Fruit fly (Drosophila melanogaster) whole organism, adult: Measurements from ENCODE around the gene hoip.
A peak's percentile ranks its signal among the peaks of the same experiment; 100 is the strongest.

Source experiments
- CG11617 ChIP-seq: fragments of 200-800 bp; sonication (Bioruptor generic); optimal IDR thresholded peaks from 2 replicates; lab custom pipeline; 2017; ENCODE audit warnings: mild to moderate bottlenecking, missing biosample characterization, missing genetic modification reagents, missing genetic modification characterization
- CG12768 ChIP-seq: fragments of 200-800 bp; sonication (Bioruptor generic); optimal IDR thresholded peaks from 2 replicates; lab custom pipeline; 2017; ENCODE audit warnings: missing biosample characterization, missing genetic modification characterization, mild to moderate bottlenecking, moderate library complexity, missing genetic modification reagents
- CG14711 ChIP-seq: fragments of 200-800 bp; sonication (Bioruptor generic); optimal IDR thresholded peaks from 2 replicates; lab custom pipeline; 2018; ENCODE audit warnings: missing biosample characterization, mild to moderate bottlenecking, missing genetic modification characterization, moderate library complexity
- CG33017 ChIP-seq: fragments of 200-800 bp; sonication (Bioruptor generic); optimal IDR thresholded peaks from 2 replicates; lab custom pipeline; 2018; ENCODE audit warnings: missing biosample characterization, mild to moderate bottlenecking, missing genetic modification characterization, moderate library complexity
- CG5204 ChIP-seq: fragments of 200-800 bp; sonication (Bioruptor generic); optimal IDR thresholded peaks from 2 replicates; lab custom pipeline; 2016; ENCODE audit warnings: missing biosample characterization, missing genetic modification characterization
- CG7045 ChIP-seq: fragments of 200-800 bp; sonication (Bioruptor generic); optimal IDR thresholded peaks from 2 replicates; lab custom pipeline; 2017; ENCODE audit warnings: missing biosample characterization, mild to moderate bottlenecking, missing genetic modification characterization
- CG7101 ChIP-seq: fragments of 200-800 bp; sonication (Bioruptor generic); optimal IDR thresholded peaks from 2 replicates; lab custom pipeline; 2018; ENCODE audit warnings: missing biosample characterization, mild to moderate bottlenecking, missing genetic modification characterization, moderate library complexity
- Clk ChIP-seq: fragments of 200-800 bp; sonication (Bioruptor generic); optimal IDR thresholded peaks from 2 replicates; lab custom pipeline; 2017; ENCODE audit warnings: missing biosample characterization, missing genetic modification characterization
- Crg-1 ChIP-seq: fragments of 200-800 bp; sonication (Bioruptor generic); optimal IDR thresholded peaks from 2 replicates; lab custom pipeline; 2016; ENCODE audit warnings: missing biosample characterization, missing genetic modification characterization
- Hr96 ChIP-seq: fragments of 200-800 bp; sonication (Bioruptor generic); optimal IDR thresholded peaks from 2 replicates; lab custom pipeline; 2016; ENCODE audit warnings: missing biosample characterization, missing genetic modification characterization
- Mnt ChIP-seq: fragments of 200-800 bp; sonication (Bioruptor generic); optimal IDR thresholded peaks from 2 replicates; lab custom pipeline; 2016; ENCODE audit warnings: missing biosample characterization, mild to moderate bottlenecking, missing genetic modification characterization
- bab1 ChIP-seq: fragments of 200-800 bp; sonication (Bioruptor generic); optimal IDR thresholded peaks from 3 replicates; lab custom pipeline; 2019; ENCODE audit warnings: missing biosample characterization, mild to moderate bottlenecking, missing genetic modification characterization, moderate library complexity
- cic ChIP-seq: fragments of 200-800 bp; sonication (Bioruptor generic); optimal IDR thresholded peaks from 2 replicates; lab custom pipeline; 2017; ENCODE audit warnings: missing biosample characterization, mild to moderate bottlenecking, missing genetic modification characterization, moderate library complexity
- cnc ChIP-seq, 2 experiments: fragments of >200 bp; optimal IDR thresholded peaks; 2 replicates each; lab custom pipeline; 2017
- kay ChIP-seq: fragments of 200-800 bp; sonication (Bioruptor generic); peaks from one replicate; lab custom pipeline; 2016; ENCODE audit warnings: missing biosample characterization, missing genetic modification characterization, borderline replicate concordance
- ovo ChIP-seq: fragments of 200-800 bp; sonication (Bioruptor generic); optimal IDR thresholded peaks from 2 replicates; lab custom pipeline; 2016; ENCODE audit warnings: missing biosample characterization, missing genetic modification characterization
- pad ChIP-seq: fragments of 200-800 bp; sonication (Bioruptor generic); optimal IDR thresholded peaks from 3 replicates; lab custom pipeline; 2017; ENCODE audit warnings: missing biosample characterization, missing genetic modification characterization, mild to moderate bottlenecking, moderate library complexity, missing genetic modification reagents
- tj ChIP-seq: fragments of 200-800 bp; sonication (Bioruptor generic); optimal IDR thresholded peaks from 3 replicates; lab custom pipeline; 2017; ENCODE audit warnings: missing biosample characterization, mild to moderate bottlenecking, missing genetic modification characterization, moderate library complexity
- toe ChIP-seq: fragments of 200-800 bp; sonication (Bioruptor generic); optimal IDR thresholded peaks from 2 replicates; lab custom pipeline; 2016; ENCODE audit warnings: missing biosample characterization, missing genetic modification characterization

hoip gene

dm6 chr2L:9705291-9705690, 5.7 kb downstream of the hoip start:
- TF ChIP-seq Hr96 (GFP tag; lab: Kevin White, UChicago): no peak
- TF ChIP-seq pad (GFP tag; lab: Kevin White, UChicago): no peak
- no peak for TF ChIP-seq CG5204
- TF ChIP-seq CG7045: no peak
- no peak for TF ChIP-seq bab1 (GFP tag; lab: Kevin White, UChicago)
- TF ChIP-seq Crg-1 (GFP tag; lab: Kevin White, UChicago): no peak
- peak; percentile 51 for TF ChIP-seq tj
- peak; percentile 24 for TF ChIP-seq CG12768 (GFP tag; lab: Kevin White, UChicago)
- TF ChIP-seq CG11617 (GFP tag; lab: Kevin White, UChicago): no peak
- TF ChIP-seq kay (GFP tag; lab: Kevin White, UChicago): no peak
- no peak for TF ChIP-seq CG14711 (tag; lab: Kevin White, UChicago)
- TF ChIP-seq CG7101 (tag; lab: Kevin White, UChicago): no peak
- TF ChIP-seq CG33017 (tag; lab: Kevin White, UChicago): no peak
- no peak for TF ChIP-seq toe (GFP tag; lab: Kevin White, UChicago)

- TF ChIP-seq Mnt (peak; percentile 87), tj (peak; percentile 1), ovo (no peak), CG14711 (tag; lab: Kevin White, UChicago) (no peak), cic (peak; percentile 24)
Observed at dm6 chr2L:9705872-9706317, 6.3 kb downstream of the hoip start, which contains the start of gene CG31710. Gene CG31710, minus strand, starts transcription at chr2L:9705954.

DNA sequence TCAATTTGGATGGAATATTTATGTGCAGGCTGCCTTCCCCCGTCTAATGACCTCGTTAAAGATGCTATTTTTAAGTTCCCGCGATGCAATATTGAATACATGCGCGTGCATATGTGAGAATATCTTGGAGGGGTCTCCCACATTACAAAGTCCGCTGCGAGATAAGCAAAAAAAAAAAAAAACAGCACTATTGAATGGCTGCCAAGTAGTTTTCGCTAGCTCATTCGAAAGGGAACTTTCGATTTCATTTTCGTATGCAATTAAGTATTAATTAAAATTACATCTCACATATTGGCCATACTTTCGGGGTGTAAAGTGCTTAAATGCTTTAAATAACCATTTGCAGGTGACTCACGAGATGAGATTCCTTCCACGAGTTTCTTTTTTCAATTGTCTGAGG, 7.5 kb downstream of the hoip start:
- TF ChIP-seq cnc (optimal IDR thresholded peaks at IDR 0.05; lab: Kevin White, UChicago) (no peak), ovo (no peak), Clk (GFP tag; lab: Kevin White, UChicago) (no peak), cic (no peak), CG14711 (tag; lab: Kevin White, UChicago) (no peak), tj (no peak)

DNA sequence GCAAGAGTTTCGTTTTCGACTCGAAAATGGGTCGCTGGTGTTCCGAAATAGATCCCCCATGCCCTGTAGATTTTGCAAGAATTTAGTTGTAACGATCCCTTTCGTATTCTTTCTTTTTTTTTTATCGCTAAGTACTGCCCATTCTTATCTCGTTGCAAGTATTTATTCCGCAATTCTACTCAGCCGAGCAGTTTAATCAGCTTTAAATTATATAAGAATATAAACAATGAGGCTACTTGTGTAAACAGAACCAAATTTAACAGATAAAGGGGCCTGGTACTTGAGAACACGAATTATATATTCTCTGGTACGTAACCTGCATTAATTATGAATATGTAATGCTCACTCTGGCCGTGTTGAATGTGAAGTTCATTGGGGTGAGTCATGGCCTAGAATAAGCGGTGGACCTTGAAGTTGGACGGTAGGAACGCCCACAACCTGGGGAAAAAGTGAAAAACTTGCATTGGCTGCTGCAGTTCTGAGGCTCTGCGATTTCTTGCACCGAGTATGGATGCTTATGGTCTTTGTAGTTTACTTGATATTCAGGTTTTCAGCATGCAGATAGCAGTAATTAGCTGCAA, 8.0 kb downstream of the hoip start:
- TF ChIP-seq CG7101 (tag; lab: Kevin White, UChicago) (peak; percentile 18), cic (no peak), CG33017 (tag; lab: Kevin White, UChicago) (no peak), Hr96 (GFP tag; lab: Kevin White, UChicago) (no peak), Mnt (no peak), cnc (optimal IDR thresholded peaks at IDR 0.05; lab: Kevin White, UChicago) (no peak), kay (GFP tag; lab: Kevin White, UChicago) (peak; percentile 77), tj (no peak)

DNA sequence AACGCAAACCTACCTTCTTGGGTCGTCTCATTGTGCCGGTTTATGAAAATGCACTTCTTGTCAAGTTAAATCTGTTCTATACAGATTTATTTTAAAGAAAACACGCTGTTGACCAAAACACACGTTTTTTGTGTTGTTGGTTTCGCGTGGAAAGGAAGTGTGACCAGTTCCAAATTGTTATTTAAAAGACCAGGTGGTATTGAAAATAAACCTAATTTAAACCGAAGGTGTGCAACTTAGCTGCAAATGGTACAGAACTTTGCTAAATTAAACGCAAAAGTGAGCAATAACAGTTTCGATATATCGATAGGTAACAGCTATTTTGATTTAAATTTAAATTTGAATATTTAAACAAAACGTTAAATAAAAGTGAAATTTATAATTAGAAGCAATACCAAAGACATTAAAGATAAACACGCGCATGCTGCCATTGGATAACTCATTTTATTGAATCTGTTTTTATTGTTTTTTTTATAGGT, 11.6 kb downstream of the hoip start, which contains the start of gene CG4364:
Gene CG4364, minus strand, starts transcription at position 165 of the 479 bp plus-strand sequence.
- no peak for TF ChIP-seq CG12768 (GFP tag; lab: Kevin White, UChicago)
- TF ChIP-seq toe (GFP tag; lab: Kevin White, UChicago): no peak
- TF ChIP-seq pad (GFP tag; lab: Kevin White, UChicago): no peak
- peak; percentile 81 for TF ChIP-seq Mnt
- TF ChIP-seq bab1 (GFP tag; lab: Kevin White, UChicago): peak; percentile 55
- no peak for TF ChIP-seq CG33017 (tag; lab: Kevin White, UChicago)

dm6 chr2L:9728791-9729190, 29.2 kb downstream of the hoip start:
- TF ChIP-seq pad (GFP tag; lab: Kevin White, UChicago) (no peak), cnc (optimal IDR thresholded peaks at IDR 0.05; lab: Kevin White, UChicago) (peak in 1 of 2 experiments; percentile 63), cic (peak; percentile 84)

dm6 chr2L:9729618-9730284, 30.2 kb downstream of the hoip start, which contains the start of gene CG13116:
Gene CG13116, plus strand, starts transcription at chr2L:9729940.
- TF ChIP-seq pad (GFP tag; lab: Kevin White, UChicago): no peak
- no peak for TF ChIP-seq kay (GFP tag; lab: Kevin White, UChicago)
- no peak for TF ChIP-seq bab1 (GFP tag; lab: Kevin White, UChicago)
- TF ChIP-seq Mnt: no peak
- peak; percentile 12 for TF ChIP-seq CG12768 (GFP tag; lab: Kevin White, UChicago)
- no peak for TF ChIP-seq CG7045

DNA sequence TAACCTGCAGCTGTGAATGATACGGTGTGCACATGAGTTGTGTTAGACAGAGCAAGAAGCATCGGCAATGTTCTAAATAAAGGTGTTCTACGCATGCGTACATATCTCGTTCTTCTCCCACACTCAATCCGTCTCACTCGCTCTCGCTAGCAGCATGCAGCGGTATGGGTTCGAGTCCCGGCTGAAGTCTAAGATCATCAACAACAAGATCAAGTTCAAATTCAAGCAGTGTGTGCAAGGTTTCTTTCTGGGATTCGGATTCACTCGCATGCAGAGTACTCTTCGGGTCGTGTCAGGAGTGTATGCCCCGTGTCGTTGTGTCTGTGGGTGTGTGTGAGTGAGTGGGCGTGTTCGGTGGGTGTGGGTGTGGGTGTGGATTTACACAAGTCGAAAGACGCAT, 31.7 kb downstream of the hoip start:
- no peak for TF ChIP-seq CG12768 (GFP tag; lab: Kevin White, UChicago)
- no peak for TF ChIP-seq CG5204
- TF ChIP-seq CG14711 (tag; lab: Kevin White, UChicago): no peak
- TF ChIP-seq CG11617 (GFP tag; lab: Kevin White, UChicago): no peak
- no peak for TF ChIP-seq cic
- TF ChIP-seq Clk (GFP tag; lab: Kevin White, UChicago): no peak
- TF ChIP-seq toe (GFP tag; lab: Kevin White, UChicago): no peak
- no peak for TF ChIP-seq CG33017 (tag; lab: Kevin White, UChicago)
- TF ChIP-seq bab1 (GFP tag; lab: Kevin White, UChicago): no peak
- no peak for TF ChIP-seq Hr96 (GFP tag; lab: Kevin White, UChicago)
- no peak for TF ChIP-seq Mnt
- TF ChIP-seq pad (GFP tag; lab: Kevin White, UChicago): no peak
- no peak for TF ChIP-seq Crg-1 (GFP tag; lab: Kevin White, UChicago)
- TF ChIP-seq cnc (optimal IDR thresholded peaks at IDR 0.05; lab: Kevin White, UChicago): no peak
